Worm (Caenorhabditis elegans) whole organism, L2 larva: Measurements from ENCODE around the gene C33D3.5.

Source experiments
- C34F6.9 ChIP-seq: fragments of 150-350 bp; optimal IDR thresholded peaks from 2 replicates; lab custom pipeline; 2014; ENCODE audit warnings: missing biosample characterization, missing genetic modification characterization
- F13H6.1 ChIP-seq: sonication (generic microtip); optimal IDR thresholded peaks from 2 replicates; lab custom pipeline; 2016; ENCODE audit warnings: missing genetic modification characterization, missing compliant biosample characterization
- R02D3.7 ChIP-seq: fragments of 150-350 bp; optimal IDR thresholded peaks from 2 replicates; lab custom pipeline; 2014; ENCODE audit warnings: missing biosample characterization, missing genetic modification characterization
- aly-2 ChIP-seq: fragments of 150-350 bp; optimal IDR thresholded peaks from 2 replicates; lab custom pipeline; 2014; ENCODE audit warnings: missing biosample characterization, missing genetic modification characterization
- ama-1 ChIP-seq: fragments of 150-350 bp; optimal IDR thresholded peaks from 2 replicates; lab custom pipeline; 2018; ENCODE audit warnings: inconsistent platforms
- ceh-16 ChIP-seq: fragments of 150-350 bp; optimal IDR thresholded peaks from 2 replicates; lab custom pipeline; 2014; ENCODE audit warnings: missing biosample characterization, missing genetic modification characterization
- ceh-82 ChIP-seq: fragments of 150-350 bp; optimal IDR thresholded peaks from 2 replicates; lab custom pipeline; 2014; ENCODE audit warnings: missing biosample characterization, missing genetic modification characterization
- crh-2 ChIP-seq: sonication (generic microtip); optimal IDR thresholded peaks from 2 replicates; lab custom pipeline; 2017; ENCODE audit warnings: missing biosample characterization, missing genetic modification characterization
- dmd-4 ChIP-seq: sonication (generic microtip); optimal IDR thresholded peaks from 2 replicates; lab custom pipeline; 2017; ENCODE audit warnings: missing biosample characterization, missing genetic modification characterization
- egl-27 ChIP-seq: sonication (generic microtip); optimal IDR thresholded peaks from 3 replicates; lab custom pipeline; 2017; ENCODE audit warnings: missing biosample characterization, missing genetic modification reagents, missing genetic modification characterization
- elt-1 ChIP-seq: fragments of 150-350 bp; optimal IDR thresholded peaks from 2 replicates; lab custom pipeline; 2014; ENCODE audit warnings: missing biosample characterization, missing genetic modification characterization
- elt-3 ChIP-seq: sonication (generic microtip); optimal IDR thresholded peaks from 2 replicates; lab custom pipeline; 2017; ENCODE audit warnings: missing biosample characterization, missing genetic modification characterization
- fos-1 ChIP-seq: fragments of 150-350 bp; optimal IDR thresholded peaks from 2 replicates; lab custom pipeline; 2014; ENCODE audit warnings: missing biosample characterization, missing genetic modification characterization
- gmeb-1 ChIP-seq: fragments of 150-350 bp; optimal IDR thresholded peaks from 2 replicates; lab custom pipeline; 2014; ENCODE audit warnings: missing biosample characterization, missing genetic modification characterization
- lin-11 ChIP-seq: fragments of 150-350 bp; sonication (generic microtip); optimal IDR thresholded peaks from 2 replicates; lab custom pipeline; 2014; ENCODE audit warnings: missing biosample characterization, missing genetic modification characterization, inconsistent platforms, mixed read lengths
- lin-13 ChIP-seq: fragments of 150-350 bp; optimal IDR thresholded peaks from 2 replicates; lab custom pipeline; 2014; ENCODE audit warnings: missing biosample characterization, missing genetic modification reagents, missing genetic modification characterization
- lsy-2 ChIP-seq, 2 experiments: fragments of 150-350 bp in 1 of 2; sonication (generic microtip) in 1 of 2; optimal IDR thresholded peaks; 2 replicates each; lab custom pipeline; 2014 to 2017; ENCODE audit warnings: missing biosample characterization in 2 of 2, missing genetic modification characterization in 2 of 2
- mbf-1 ChIP-seq: sonication (generic microtip); optimal IDR thresholded peaks from 2 replicates; lab custom pipeline; 2017; ENCODE audit warnings: missing biosample characterization, missing genetic modification characterization
- mdl-1 ChIP-seq, 2 experiments: fragments of 150-350 bp in 1 of 2; sonication (generic microtip) in 1 of 2; optimal IDR thresholded peaks; 2 replicates each; lab custom pipeline; 2017; ENCODE audit warnings: missing biosample characterization in 2 of 2, missing genetic modification characterization in 2 of 2
- nhr-10 ChIP-seq: sonication (generic microtip); optimal IDR thresholded peaks from 2 replicates; lab custom pipeline; 2017; ENCODE audit warnings: missing biosample characterization, missing genetic modification characterization
- nhr-11 ChIP-seq: fragments of 150-350 bp; optimal IDR thresholded peaks from 2 replicates; lab custom pipeline; 2014; ENCODE audit warnings: missing biosample characterization, missing genetic modification characterization
- nhr-12 ChIP-seq: fragments of 150-350 bp; optimal IDR thresholded peaks from 2 replicates; lab custom pipeline; 2014; ENCODE audit warnings: missing biosample characterization, missing genetic modification characterization
- nhr-129 ChIP-seq: fragments of 150-350 bp; optimal IDR thresholded peaks from 2 replicates; lab custom pipeline; 2014; ENCODE audit warnings: missing biosample characterization, missing genetic modification characterization
- nhr-23 ChIP-seq: fragments of 150-350 bp; optimal IDR thresholded peaks from 2 replicates; lab custom pipeline; 2014; ENCODE audit warnings: missing biosample characterization, missing genetic modification reagents, missing genetic modification characterization
- nhr-237 ChIP-seq: fragments of 150-350 bp; optimal IDR thresholded peaks from 2 replicates; lab custom pipeline; 2014; ENCODE audit warnings: missing biosample characterization, missing genetic modification characterization
- nhr-25 ChIP-seq: fragments of 150-350 bp; sonication (generic microtip); optimal IDR thresholded peaks from 3 replicates; lab custom pipeline; 2014; ENCODE audit warnings: missing biosample characterization, missing genetic modification characterization
- nhr-6 ChIP-seq: fragments of 150-350 bp; optimal IDR thresholded peaks from 2 replicates; lab custom pipeline; 2014; ENCODE audit warnings: missing biosample characterization, missing genetic modification characterization
- nhr-77 ChIP-seq: fragments of 150-350 bp; optimal IDR thresholded peaks from 2 replicates; lab custom pipeline; 2014; ENCODE audit warnings: missing biosample characterization, missing genetic modification characterization
- sem-4 ChIP-seq: fragments of 150-350 bp; optimal IDR thresholded peaks from 2 replicates; lab custom pipeline; 2014; ENCODE audit warnings: missing biosample characterization, missing genetic modification reagents, missing genetic modification characterization
- skn-1 ChIP-seq: sonication (generic microtip); optimal IDR thresholded peaks from 2 replicates; lab custom pipeline; 2017; ENCODE audit warnings: missing biosample characterization, missing genetic modification characterization
- sma-3 ChIP-seq: sonication (generic microtip); optimal IDR thresholded peaks from 2 replicates; lab custom pipeline; 2016; ENCODE audit warnings: missing genetic modification reagents, missing genetic modification characterization, missing compliant biosample characterization
- sma-9 ChIP-seq, 2 experiments: fragments of 150-350 bp in 1 of 2; sonication (generic microtip) in 1 of 2; optimal IDR thresholded peaks; 2 replicates each; lab custom pipeline; 2014 to 2016; ENCODE audit warnings: missing genetic modification characterization in 2 of 2, mild to moderate bottlenecking in 1 of 2, missing biosample characterization in 1 of 2, missing compliant biosample characterization in 1 of 2, missing genetic modification reagents in 1 of 2, moderate library complexity in 1 of 2
- snpc-4 ChIP-seq: fragments of 150-350 bp; optimal IDR thresholded peaks from 2 replicates; lab custom pipeline; 2014; ENCODE audit warnings: missing biosample characterization, missing genetic modification characterization
- unc-39 ChIP-seq: fragments of 150-350 bp; optimal IDR thresholded peaks from 2 replicates; lab custom pipeline; 2014; ENCODE audit warnings: missing biosample characterization, missing genetic modification characterization
- unc-55 ChIP-seq: fragments of 150-350 bp; sonication (generic microtip); optimal IDR thresholded peaks from 3 replicates; lab custom pipeline; 2014; ENCODE audit warnings: missing biosample characterization, missing genetic modification reagents, missing genetic modification characterization
- zag-1 ChIP-seq: fragments of 150-350 bp; optimal IDR thresholded peaks from 2 replicates; lab custom pipeline; 2014; ENCODE audit warnings: missing biosample characterization, missing genetic modification characterization
- ztf-1 ChIP-seq: fragments of 200-800 bp; sonication (Bioruptor generic); conservative IDR thresholded peaks from 2 replicates; pipeline ENCODE4 v1.3.6; 2022; ENCODE audit warnings: missing genetic modification characterization, missing compliant biosample characterization
- ztf-11 ChIP-seq: sonication (generic microtip); optimal IDR thresholded peaks from 2 replicates; lab custom pipeline; 2017; ENCODE audit warnings: missing biosample characterization, missing genetic modification characterization
- ztf-4 ChIP-seq: fragments of 150-350 bp; optimal IDR thresholded peaks from 2 replicates; lab custom pipeline; 2014; ENCODE audit warnings: missing biosample characterization, missing genetic modification characterization

The C33D3.5 gene

ce11 chrX:10462391-10462790, 28.8 kb upstream of the C33D3.5 start:
- TF ChIP-seq mdl-1 (tag; optimal IDR thresholded peaks at IDR 0.05; lab: Kevin White, UChicago), result no peak
- TF ChIP-seq ceh-82 (tag; lab: Kevin White, UChicago), result no peak
- no peak for TF ChIP-seq nhr-12 (tag; lab: Kevin White, UChicago)
- no peak for TF ChIP-seq zag-1 (tag; lab: Kevin White, UChicago)
- TF ChIP-seq skn-1, result no peak
- no peak for TF ChIP-seq elt-1 (tag; lab: Kevin White, UChicago)
- no peak for TF ChIP-seq ztf-1 (GFP tag; lab: Robert Waterston, UW)
- no peak for TF ChIP-seq crh-2 (tag; lab: Kevin White, UChicago)
- TF ChIP-seq unc-55 (GFP tag; lab: Kevin White, UChicago), result no peak
- TF ChIP-seq lsy-2 (tag; optimal IDR thresholded peaks at IDR 0.05; lab: Kevin White, UChicago), result no peak
- no peak for TF ChIP-seq aly-2
- TF ChIP-seq nhr-11 (tag; lab: Kevin White, UChicago), result no peak
- TF ChIP-seq snpc-4 (tag; lab: Kevin White, UChicago), result no peak

- TF ChIP-seq nhr-237 (tag; lab: Kevin White, UChicago) (no peak), ztf-1 (GFP tag; lab: Robert Waterston, UW) (no peak), mbf-1 (no peak), elt-3 (tag; lab: Kevin White, UChicago) (no peak), elt-1 (tag; lab: Kevin White, UChicago) (no peak), lin-11 (no peak), nhr-129 (tag; lab: Kevin White, UChicago) (no peak), nhr-10 (tag; lab: Kevin White, UChicago) (no peak), nhr-23 (tag; lab: Kevin White, UChicago) (no peak)
These were observed 27.6 kb upstream of the C33D3.5 start, which contains the start of gene C39B10.1 for ce11 chrX:10463542-10463941. C39B10.1 (minus strand) TSS chrX:10463642.

- TF ChIP-seq unc-55 (GFP tag; lab: Kevin White, UChicago), result no peak
- TF ChIP-seq fos-1, result peak; percentile 60
- no peak for TF ChIP-seq ama-1 (lab: Kevin White, UChicago)
These were observed 16.1 kb upstream of the C33D3.5 start, which contains the start of gene elt-4 for ce11 chrX:10474998-10475577. elt-4 (plus strand) TSS chrX:10475527.

- TF ChIP-seq lin-13 (GFP tag; lab: Kevin White, UChicago) (no peak), nhr-10 (tag; lab: Kevin White, UChicago) (no peak), ztf-4 (no peak), nhr-6 (tag; lab: Kevin White, UChicago) (no peak), crh-2 (tag; lab: Kevin White, UChicago) (no peak), ztf-11 (tag; lab: Kevin White, UChicago) (no peak), sem-4 (tag; lab: Kevin White, UChicago) (no peak), ceh-16 (tag; lab: Kevin White, UChicago) (no peak), fos-1 (no peak), ama-1 (lab: Kevin White, UChicago) (no peak), gmeb-1 (tag; lab: Kevin White, UChicago) (no peak), nhr-237 (tag; lab: Kevin White, UChicago) (no peak), dmd-4 (tag; lab: Kevin White, UChicago) (no peak), nhr-129 (tag; lab: Kevin White, UChicago) (no peak), lsy-2 (tag; optimal IDR thresholded peaks at IDR 0.05; lab: Kevin White, UChicago) (no peak), nhr-77 (tag; lab: Kevin White, UChicago) (no peak), nhr-11 (tag; lab: Kevin White, UChicago) (no peak), C34F6.9 (tag; lab: Kevin White, UChicago) (no peak)
These were observed 14.6 kb upstream of the C33D3.5 start, which contains the start of gene C39B10.7 for ce11 chrX:10476573-10476972. C39B10.7 (plus strand) TSS chrX:10476873.

ce11 chrX:10477172-10477985, 13.8 kb upstream of the C33D3.5 start:
- no peak for TF ChIP-seq elt-1 (tag; lab: Kevin White, UChicago)
- no peak for TF ChIP-seq aly-2
- no peak for TF ChIP-seq egl-27 (tag; lab: Kevin White, UChicago)
- TF ChIP-seq sma-9 (GFP tag; optimal IDR thresholded peaks at IDR 0.05; lab: Kevin White, UChicago), result peak; percentile 53
- TF ChIP-seq sma-9 (tag; optimal IDR thresholded peaks at IDR 0.05; lab: Kevin White, UChicago), result no peak
- no peak for TF ChIP-seq mbf-1
- TF ChIP-seq C34F6.9 (tag; lab: Kevin White, UChicago), result no peak
- TF ChIP-seq elt-3 (tag; lab: Kevin White, UChicago), result no peak
- TF ChIP-seq nhr-77 (tag; lab: Kevin White, UChicago), result no peak
- peak; percentile 68 for TF ChIP-seq crh-2 (tag; lab: Kevin White, UChicago)
- no peak for TF ChIP-seq nhr-237 (tag; lab: Kevin White, UChicago)
- TF ChIP-seq lsy-2 (tag; optimal IDR thresholded peaks at IDR 0.05; lab: Kevin White, UChicago), result peak in 1 of 2 experiments; percentile 4
- no peak for TF ChIP-seq nhr-23 (tag; lab: Kevin White, UChicago)
- peak; percentile 38 for TF ChIP-seq skn-1
- no peak for TF ChIP-seq nhr-12 (tag; lab: Kevin White, UChicago)
- TF ChIP-seq R02D3.7 (tag; lab: Kevin White, UChicago), result no peak
- peak; percentile 49 for TF ChIP-seq F13H6.1 (tag; lab: Kevin White, UChicago)
- peak; percentile 11 for TF ChIP-seq gmeb-1 (tag; lab: Kevin White, UChicago)
- TF ChIP-seq fos-1, result peak; percentile 93
- TF ChIP-seq zag-1 (tag; lab: Kevin White, UChicago), result no peak
- TF ChIP-seq lin-11, result no peak
- TF ChIP-seq nhr-25 (tag; lab: Kevin White, UChicago), result no peak
- TF ChIP-seq sma-3 (GFP tag; lab: Kevin White, UChicago), result peak; percentile 1
- TF ChIP-seq unc-39, result no peak
- TF ChIP-seq ceh-16 (tag; lab: Kevin White, UChicago), result no peak
- no peak for TF ChIP-seq unc-55 (GFP tag; lab: Kevin White, UChicago)
